Worm (Caenorhabditis elegans) whole organism, mixed stage, embryonic: ENCODE measurements around the gene C25E10.11.

Experiments used
- elt-1 ChIP-seq: sonication (generic microtip); optimal IDR thresholded peaks from 2 replicates; lab custom pipeline; 2017; ENCODE audit warnings: missing genetic modification characterization, mild to moderate bottlenecking, missing compliant biosample characterization, antibody characterized with exemption, moderate library complexity, borderline replicate concordance; ENCODE audit not compliant: insufficient read depth
- elt-3 ChIP-seq: fragments of 150-350 bp; optimal IDR thresholded peaks from 2 replicates; lab custom pipeline; 2014; ENCODE audit warnings: missing biosample characterization, missing genetic modification characterization
- flh-1 ChIP-seq: fragments of 200-800 bp; sonication (Bioruptor generic); optimal IDR thresholded peaks from 2 replicates; lab custom pipeline; 2018; ENCODE audit warnings: mild to moderate bottlenecking, missing genetic modification characterization, moderate library complexity, missing compliant biosample characterization
- lsy-2 ChIP-seq: fragments of 150-350 bp; optimal IDR thresholded peaks from 2 replicates; lab custom pipeline; 2014; ENCODE audit warnings: missing biosample characterization, missing genetic modification characterization
- mep-1 ChIP-seq: fragments of 150-350 bp; optimal IDR thresholded peaks from 2 replicates; lab custom pipeline; 2017; ENCODE audit warnings: missing biosample characterization, missing genetic modification reagents, missing genetic modification characterization, inconsistent platforms
- nhr-237 ChIP-seq: fragments of 150-350 bp; optimal IDR thresholded peaks from 2 replicates; lab custom pipeline; 2014; ENCODE audit warnings: missing biosample characterization, missing genetic modification characterization
- sem-2 ChIP-seq: fragments of 200-800 bp; sonication (Bioruptor generic); optimal IDR thresholded peaks from 2 replicates; lab custom pipeline; 2018; ENCODE audit warnings: mild to moderate bottlenecking, missing genetic modification characterization, missing compliant biosample characterization

DNA sequence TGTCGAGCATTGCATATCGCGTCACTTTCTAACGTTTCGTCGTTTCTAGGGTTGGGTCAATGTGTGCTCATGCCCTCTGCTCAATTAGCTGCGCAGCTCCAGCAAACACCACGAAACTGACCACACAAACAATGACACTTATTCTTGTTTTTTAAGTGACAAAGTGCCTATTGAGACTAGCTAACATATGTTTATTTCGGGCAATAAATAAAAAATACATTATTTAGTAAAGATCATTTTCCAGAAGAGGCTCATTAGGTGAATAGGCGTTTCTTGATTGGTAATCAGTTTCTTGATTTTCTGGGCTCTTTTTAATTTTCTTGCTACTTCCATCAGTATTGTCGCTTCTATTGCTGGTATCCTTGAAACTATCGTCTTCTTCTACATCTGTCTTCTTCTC is 11.2 kb upstream of the C25E10.11 start, which contains the start of gene T27E4.5:
- TF ChIP-seq elt-1 (tag; lab: Kevin White, UChicago) (no peak), sem-2 (GFP tag; lab: Kevin White, UChicago) (no peak), elt-3 (tag; lab: Kevin White, UChicago) (no peak), mep-1 (tag; lab: Kevin White, UChicago) (no peak), nhr-237 (tag; lab: Kevin White, UChicago) (no peak), flh-1 (GFP tag; lab: Kevin White, UChicago) (no peak), lsy-2 (tag; lab: Kevin White, UChicago) (no peak)
